Worm (Caenorhabditis elegans): ENCODE data around the gene dnj-23.

DNA sequence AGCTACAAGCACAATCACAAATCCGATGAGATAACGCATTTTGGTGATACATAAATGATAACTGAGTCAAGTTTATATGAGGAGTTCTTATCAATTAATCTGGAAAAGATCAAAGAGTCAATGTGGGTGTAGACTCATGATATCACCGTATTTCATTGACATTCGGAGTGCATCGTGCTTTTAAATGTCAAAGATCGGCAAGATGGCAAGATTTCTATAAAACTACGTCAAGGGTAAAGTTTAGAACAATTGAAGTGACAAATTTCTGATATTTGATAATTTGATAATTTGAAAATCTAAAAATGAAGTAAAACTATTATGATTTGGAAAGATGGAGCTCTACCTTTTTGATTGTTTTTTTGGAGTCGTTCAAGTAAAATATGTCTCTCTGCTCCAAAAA is 25.3 kb downstream of the dnj-23 start, which contains the start of gene sysm-1:
- no peak for TF ChIP-seq mep-1 (tag; optimal IDR thresholded peaks at IDR 0.05)
- TF ChIP-seq ces-1 (GFP tag; optimal IDR thresholded peaks at IDR 0.05), result no peak
- TF ChIP-seq pha-4 (tag; optimal IDR thresholded peaks at IDR 0.05), result no peak
- no peak for TF ChIP-seq nhr-28 (tag; optimal IDR thresholded peaks at IDR 0.05)
- no peak for TF ChIP-seq unc-39 (tag; optimal IDR thresholded peaks at IDR 0.05)
- TF ChIP-seq nhr-237 (tag; optimal IDR thresholded peaks at IDR 0.05), result no peak
- no peak for TF ChIP-seq unc-120 (tag; optimal IDR thresholded peaks at IDR 0.05; ENCODE audit: poor library complexity, severe bottlenecking)
- TF ChIP-seq blmp-1 (tag; optimal IDR thresholded peaks at IDR 0.05), result no peak
- TF ChIP-seq snpc-4 (tag; optimal IDR thresholded peaks at IDR 0.05), result no peak
- no peak for TF ChIP-seq lsy-2 (tag; optimal IDR thresholded peaks at IDR 0.05)
- no peak for TF ChIP-seq ztf-11 (tag; optimal IDR thresholded peaks at IDR 0.05)

Measured in whole organism, mixed stage, embryonic.